Worm (Caenorhabditis elegans): ENCODE measurements around the gene tiar-2.

tiar-2 gene

DNA sequence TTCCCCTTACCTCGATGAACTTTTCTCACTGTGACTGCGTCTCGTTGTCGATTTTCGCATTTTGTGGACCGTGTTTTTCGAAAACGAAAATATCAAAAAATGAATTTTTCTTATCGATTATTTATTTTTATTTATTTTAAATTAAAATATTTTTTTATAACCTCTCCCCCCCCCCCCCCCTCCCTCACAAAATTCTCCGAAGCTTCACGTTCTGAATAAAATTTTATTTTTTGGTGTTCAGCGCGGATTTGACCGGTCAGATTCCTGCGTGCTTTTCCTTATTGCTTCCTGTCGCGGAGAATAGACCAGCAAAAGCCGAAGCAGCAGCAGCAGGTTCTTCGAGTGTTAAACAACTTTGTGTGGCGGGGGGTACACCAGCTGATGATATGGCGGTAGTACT lies 50.0 kb downstream of the tiar-2 start, which contains the start of gene Y46G5A.22:
Gene Y46G5A.22 (minus strand): TSS at position 101 of the 400 bp plus-strand sequence.
- no peak for TF ChIP-seq ama-1 (optimal IDR thresholded peaks at IDR 0.05)
- no peak for TF ChIP-seq ceh-13 (GFP tag; optimal IDR thresholded peaks at IDR 0.05)
- TF ChIP-seq hmbx-1 (tag; optimal IDR thresholded peaks at IDR 0.05), result no peak
- TF ChIP-seq tbx-37 (GFP tag; conservative IDR thresholded peaks at IDR 0.05), result no peak
- TF ChIP-seq ceh-36 (tag; optimal IDR thresholded peaks at IDR 0.05), result no peak
- TF ChIP-seq aly-1 (tag; optimal IDR thresholded peaks at IDR 0.05), result no peak
- TF ChIP-seq hnd-1 (tag; optimal IDR thresholded peaks at IDR 0.05), result no peak
- TF ChIP-seq tra-4 (tag; optimal IDR thresholded peaks at IDR 0.05), result no peak
- no peak for TF ChIP-seq tbx-11 (GFP tag; IDR thresholded peaks at IDR 0.05)
- no peak for TF ChIP-seq ets-7 (tag; optimal IDR thresholded peaks at IDR 0.05)
- no peak for TF ChIP-seq hmg-4 (GFP tag; optimal IDR thresholded peaks at IDR 0.05)
- no peak for TF ChIP-seq flt-1 (GFP tag; IDR thresholded peaks at IDR 0.05)

DNA sequence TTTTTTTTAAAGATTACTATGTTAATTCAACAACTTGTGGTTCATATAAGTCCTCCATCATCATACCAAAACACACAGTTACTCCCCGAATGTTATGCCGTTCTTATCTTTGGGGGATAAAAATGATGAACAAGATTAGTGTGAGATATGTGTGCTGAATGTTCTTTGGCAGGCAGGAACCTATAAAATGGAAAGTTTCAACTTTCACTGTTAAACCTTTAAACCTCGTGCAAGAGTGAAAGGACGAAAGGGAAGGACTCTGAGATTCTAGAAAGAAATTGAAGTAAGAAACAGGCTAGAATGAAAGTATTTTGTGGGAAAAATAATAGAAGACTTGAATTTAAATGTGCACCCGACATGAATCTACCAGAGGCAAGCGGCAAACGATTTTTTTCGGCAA lies 51.5 kb downstream of the tiar-2 start:
- TF ChIP-seq sea-1 (GFP tag; conservative IDR thresholded peaks at IDR 0.05) (no peak), ets-7 (tag; optimal IDR thresholded peaks at IDR 0.05) (no peak), B0310.2 (tag; optimal IDR thresholded peaks at IDR 0.05) (no peak), pes-1 (GFP tag; IDR thresholded peaks at IDR 0.05) (no peak), F13C5.2 (tag; optimal IDR thresholded peaks at IDR 0.05) (no peak), hmg-4 (GFP tag; optimal IDR thresholded peaks at IDR 0.05) (no peak), hnd-1 (tag; optimal IDR thresholded peaks at IDR 0.05) (no peak), flt-1 (GFP tag; IDR thresholded peaks at IDR 0.05) (no peak), ceh-13 (GFP tag; optimal IDR thresholded peaks at IDR 0.05) (no peak), tbx-11 (GFP tag; IDR thresholded peaks at IDR 0.05) (no peak), tra-4 (tag; optimal IDR thresholded peaks at IDR 0.05) (no peak), ama-1 (optimal IDR thresholded peaks at IDR 0.05) (no peak), hmbx-1 (tag; optimal IDR thresholded peaks at IDR 0.05) (no peak), tbx-37 (GFP tag; conservative IDR thresholded peaks at IDR 0.05) (no peak)

DNA sequence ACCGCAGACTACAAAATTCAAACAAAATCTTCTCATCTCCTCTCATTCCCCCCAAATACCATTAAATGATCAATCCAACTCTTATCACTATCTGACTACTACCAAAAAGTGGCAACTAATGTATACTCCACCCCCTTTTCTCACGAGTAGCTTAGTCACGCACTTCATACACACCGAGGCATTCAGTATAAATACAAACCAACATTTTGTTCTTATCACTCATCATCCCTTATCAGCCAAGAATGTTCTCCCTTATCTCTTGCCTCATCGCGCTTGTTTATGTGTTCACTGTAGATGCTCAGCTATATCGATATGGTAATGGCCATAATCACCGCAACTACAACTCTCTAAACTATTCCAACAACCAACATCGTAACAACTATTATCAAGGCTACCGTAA lies 55.0 kb downstream of the tiar-2 start, which contains the start of gene Y46G5A.36:
Gene Y46G5A.36 (plus strand): TSS at position 243 of the 400 bp plus-strand sequence.
- TF ChIP-seq ceh-36 (tag; optimal IDR thresholded peaks at IDR 0.05) (no peak), aly-1 (tag; optimal IDR thresholded peaks at IDR 0.05) (no peak), ama-1 (optimal IDR thresholded peaks at IDR 0.05) (no peak), F13C5.2 (tag; optimal IDR thresholded peaks at IDR 0.05) (no peak), sea-1 (GFP tag; conservative IDR thresholded peaks at IDR 0.05) (no peak), tra-4 (tag; optimal IDR thresholded peaks at IDR 0.05) (no peak), scrt-1 (GFP tag; IDR thresholded peaks at IDR 0.05) (no peak), hmg-4 (GFP tag; optimal IDR thresholded peaks at IDR 0.05) (no peak), tbx-11 (GFP tag; IDR thresholded peaks at IDR 0.05) (no peak), pes-1 (GFP tag; IDR thresholded peaks at IDR 0.05) (no peak)

All from whole organism, early embryonic.